Worm (Caenorhabditis elegans): ENCODE data around the gene nhr-264.

The nhr-264 gene

DNA sequence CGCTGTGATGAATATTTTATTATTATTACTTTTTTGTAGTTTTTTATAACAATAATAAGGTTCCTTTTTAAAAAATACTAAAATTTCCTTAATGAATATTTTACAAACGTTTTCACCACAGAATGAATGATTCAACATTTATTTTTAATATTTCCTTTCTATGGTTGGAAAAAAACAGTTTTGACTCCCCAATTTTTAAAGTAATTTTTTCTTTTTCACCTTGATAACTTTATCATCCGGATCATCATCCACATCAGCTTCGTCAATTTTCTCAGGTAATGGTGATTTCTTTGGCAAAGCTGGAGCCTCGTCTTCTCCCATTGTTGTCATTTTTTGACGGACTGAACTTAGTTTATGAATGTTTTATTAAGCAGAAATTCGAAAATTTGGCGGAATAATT, 50.1 kb downstream of the nhr-264 start, which contains the start of gene rab-28:
Gene rab-28, minus strand, starts transcription at position 343 of the 400 bp plus-strand sequence.
- TF ChIP-seq unc-62 (GFP tag; optimal IDR thresholded peaks at IDR 0.05 in 1 of 2), result no peak
- TF ChIP-seq unc-62 (tag; optimal IDR thresholded peaks at IDR 0.05), result no peak
- no peak for TF ChIP-seq ztf-11 (tag; optimal IDR thresholded peaks at IDR 0.05)
- TF ChIP-seq aha-1 (tag), result peak; percentile 97
